Worm (Caenorhabditis elegans) whole organism, late embryonic: ENCODE data around the gene cand-1.
A peak's percentile ranks its signal among the peaks of the same experiment; 100 is the strongest.

Source experiments
- C38D4.7 ChIP-seq: fragments of 200-800 bp; sonication (Bioruptor generic); optimal IDR thresholded peaks from 2 replicates; lab custom pipeline; 2018; ENCODE audit warnings: mild to moderate bottlenecking, missing genetic modification characterization, moderate library complexity, missing compliant biosample characterization
- F13H6.1 ChIP-seq: sonication (generic microtip); optimal IDR thresholded peaks from 2 replicates; lab custom pipeline; 2016; ENCODE audit warnings: missing genetic modification characterization, missing compliant biosample characterization
- K02D7.2 ChIP-seq: sonication (generic microtip); optimal IDR thresholded peaks from 2 replicates; lab custom pipeline; 2017; ENCODE audit warnings: mild to moderate bottlenecking, missing genetic modification characterization, missing compliant biosample characterization
- ahr-1 ChIP-seq: sonication (generic microtip); optimal IDR thresholded peaks from 2 replicates; lab custom pipeline; 2016; ENCODE audit warnings: missing genetic modification characterization, missing compliant biosample characterization
- ama-1 ChIP-seq: fragments of 150-350 bp; optimal IDR thresholded peaks from 2 replicates; lab custom pipeline; 2014
- ceh-18 ChIP-seq: sonication (generic microtip); optimal IDR thresholded peaks from 2 replicates; lab custom pipeline; 2016; ENCODE audit warnings: missing genetic modification characterization, missing compliant biosample characterization
- ceh-19 ChIP-seq: fragments of 200-800 bp; sonication (Bioruptor generic); optimal IDR thresholded peaks from 2 replicates; lab custom pipeline; 2018; ENCODE audit warnings: mild to moderate bottlenecking, missing genetic modification characterization, missing compliant biosample characterization
- ceh-22 ChIP-seq: sonication (generic microtip); optimal IDR thresholded peaks from 2 replicates; lab custom pipeline; 2017; ENCODE audit warnings: missing biosample characterization, missing genetic modification characterization
- ceh-24 ChIP-seq: sonication (generic microtip); optimal IDR thresholded peaks from 2 replicates; lab custom pipeline; 2016; ENCODE audit warnings: mild to moderate bottlenecking, missing genetic modification characterization, missing compliant biosample characterization
- ceh-30 ChIP-seq: fragments of 150-350 bp; optimal IDR thresholded peaks from 2 replicates; lab custom pipeline; 2014; ENCODE audit warnings: missing biosample characterization, missing genetic modification characterization
- ceh-45 ChIP-seq: fragments of 200-800 bp; sonication (Bioruptor generic); IDR thresholded peaks from 2 replicates; pipeline ENCODE4 v1.3.6; 2022; ENCODE audit warnings: missing genetic modification reagents, missing genetic modification characterization, missing compliant biosample characterization
- ceh-9 ChIP-seq: sonication (generic microtip); optimal IDR thresholded peaks from 2 replicates; lab custom pipeline; 2016; ENCODE audit warnings: mild to moderate bottlenecking, missing genetic modification characterization, inconsistent platforms, missing compliant biosample characterization
- che-1 ChIP-seq: sonication (generic microtip); optimal IDR thresholded peaks from 2 replicates; lab custom pipeline; 2016; ENCODE audit warnings: mild to moderate bottlenecking, missing genetic modification characterization, missing compliant biosample characterization
- dmd-4 ChIP-seq: sonication (generic microtip); optimal IDR thresholded peaks from 2 replicates; lab custom pipeline; 2016; ENCODE audit warnings: borderline replicate concordance, missing genetic modification characterization, missing compliant biosample characterization
- dve-1 ChIP-seq: sonication (generic microtip); optimal IDR thresholded peaks from 2 replicates; lab custom pipeline; 2017; ENCODE audit warnings: antibody characterized with exemption, mild to moderate bottlenecking, missing genetic modification characterization, missing compliant biosample characterization
- elt-2 ChIP-seq: sonication (generic microtip); optimal IDR thresholded peaks from 2 replicates; lab custom pipeline; 2016; ENCODE audit warnings: missing genetic modification reagents, missing genetic modification characterization, missing compliant biosample characterization
- hlh-15 ChIP-seq: sonication (generic microtip); optimal IDR thresholded peaks from 2 replicates; lab custom pipeline; 2016; ENCODE audit warnings: missing genetic modification characterization, missing compliant biosample characterization
- hlh-6 ChIP-seq: sonication (generic microtip); optimal IDR thresholded peaks from 2 replicates; lab custom pipeline; 2016; ENCODE audit warnings: missing genotype, missing genetic modification characterization, missing compliant biosample characterization
- hlh-8 ChIP-seq: sonication (generic microtip); optimal IDR thresholded peaks from 2 replicates; lab custom pipeline; 2016; ENCODE audit warnings: missing genotype, missing genetic modification characterization, missing compliant biosample characterization
- lim-6 ChIP-seq: sonication (generic microtip); optimal IDR thresholded peaks from 2 replicates; lab custom pipeline; 2016; ENCODE audit warnings: missing genetic modification characterization, missing compliant biosample characterization
- madf-2 ChIP-seq: sonication (generic microtip); optimal IDR thresholded peaks from 2 replicates; lab custom pipeline; 2017; ENCODE audit warnings: missing genetic modification characterization, missing compliant biosample characterization
- mec-3 ChIP-seq: sonication (generic microtip); optimal IDR thresholded peaks from 2 replicates; lab custom pipeline; 2016; ENCODE audit warnings: borderline replicate concordance, missing genetic modification characterization, missing compliant biosample characterization
- nfya-1 ChIP-seq: sonication (generic microtip); optimal IDR thresholded peaks from 2 replicates; lab custom pipeline; 2017; ENCODE audit warnings: missing genetic modification characterization, mild to moderate bottlenecking, missing compliant biosample characterization, antibody characterized with exemption, moderate library complexity
- npax-4 ChIP-seq: sonication (generic microtip); optimal IDR thresholded peaks from 2 replicates; lab custom pipeline; 2016; ENCODE audit warnings: missing genetic modification characterization, missing compliant biosample characterization
- pag-3 ChIP-seq: sonication (generic microtip); optimal IDR thresholded peaks from 2 replicates; lab custom pipeline; 2016; ENCODE audit warnings: missing compliant biosample characterization, missing genetic modification characterization, borderline replicate concordance
- pat-9 ChIP-seq: fragments of 200-800 bp; sonication (Bioruptor generic); optimal IDR thresholded peaks from 2 replicates; lab custom pipeline; 2018; ENCODE audit warnings: mild to moderate bottlenecking, missing genetic modification characterization, moderate library complexity, missing compliant biosample characterization
- pax-1 ChIP-seq: fragments of 150-350 bp; optimal IDR thresholded peaks from 2 replicates; lab custom pipeline; 2014; ENCODE audit warnings: missing biosample characterization, missing genetic modification characterization
- pros-1 ChIP-seq: fragments of 150-350 bp; optimal IDR thresholded peaks from 2 replicates; lab custom pipeline; 2014; ENCODE audit warnings: missing biosample characterization, missing genetic modification reagents, missing genetic modification characterization
- sdc-2 ChIP-seq: sonication (generic microtip); optimal IDR thresholded peaks from 2 replicates; lab custom pipeline; 2016; ENCODE audit warnings: missing genotype, missing genetic modification characterization, missing compliant biosample characterization
- sox-2 ChIP-seq: fragments of 200-800 bp; sonication (Bioruptor generic); IDR thresholded peaks from 2 replicates; pipeline ENCODE4 v1.3.6; 2022; ENCODE audit warnings: missing genetic modification reagents, missing genetic modification characterization, missing compliant biosample characterization
- sox-4 ChIP-seq: sonication (generic microtip); optimal IDR thresholded peaks from 2 replicates; lab custom pipeline; 2017; ENCODE audit warnings: mild to moderate bottlenecking, missing genetic modification characterization, inconsistent platforms, missing compliant biosample characterization
- tbx-2 ChIP-seq: sonication (generic microtip); optimal IDR thresholded peaks from 2 replicates; lab custom pipeline; 2016; ENCODE audit warnings: missing genetic modification characterization, missing compliant biosample characterization
- tbx-7 ChIP-seq: sonication (generic microtip); optimal IDR thresholded peaks from 2 replicates; lab custom pipeline; 2016; ENCODE audit warnings: missing genotype, missing genetic modification characterization, missing compliant biosample characterization
- unc-3 ChIP-seq, 2 experiments: fragments of 200-800 bp in 1 of 2; sonication (Bioruptor generic) in 1 of 2; sonication (generic microtip) in 1 of 2; conservative IDR thresholded peaks in 1 of 2; optimal IDR thresholded peaks in 1 of 2; 2 replicates each; pipeline versions ENCODE4 v1.3.6 to Lab custom; 2016 to 2022; ENCODE audit warnings: missing compliant biosample characterization in 2 of 2, missing genetic modification characterization in 2 of 2, missing genetic modification reagents in 1 of 2
- ztf-16 ChIP-seq: sonication (generic microtip); optimal IDR thresholded peaks from 2 replicates; lab custom pipeline; 2017; ENCODE audit warnings: missing genetic modification characterization, missing compliant biosample characterization

cand-1 gene

ce11 chrV:16800484-16800883 lies 2.2 kb upstream of the cand-1 start:
- no peak for TF ChIP-seq pax-1
- no peak for TF ChIP-seq sdc-2 (tag; lab: Kevin White, UChicago)
- TF ChIP-seq ceh-24 (tag; lab: Kevin White, UChicago) = no peak
- no peak for TF ChIP-seq F13H6.1 (tag; lab: Kevin White, UChicago)
- no peak for TF ChIP-seq ceh-45 (GFP tag; lab: Robert Waterston, UW)
- TF ChIP-seq ahr-1 = no peak
- TF ChIP-seq dve-1 (tag; lab: Kevin White, UChicago) = no peak
- TF ChIP-seq K02D7.2 = no peak
- TF ChIP-seq pat-9 = no peak
- no peak for TF ChIP-seq madf-2 (tag; lab: Kevin White, UChicago)
- TF ChIP-seq, all 69 proteins: peak for 0

ce11 chrV:16804795-16805194 lies 2.1 kb downstream of the cand-1 start:
- TF ChIP-seq ceh-24 (tag; lab: Kevin White, UChicago) (no peak), mec-3 (tag; lab: Kevin White, UChicago) (no peak), nfya-1 (tag; lab: Kevin White, UChicago) (peak; percentile 60), ceh-19 (GFP tag; lab: Kevin White, UChicago) (no peak), sox-2 (no peak), hlh-6 (tag; lab: Kevin White, UChicago) (no peak), elt-2 (tag; lab: Kevin White, UChicago) (no peak), tbx-7 (no peak), pros-1 (no peak)

- peak; percentile 94 for TF ChIP-seq nfya-1 (tag; lab: Kevin White, UChicago)
- no peak for TF ChIP-seq pros-1
Observed at ce11 chrV:16808168-16808567, 5.5 kb downstream of the cand-1 start.

- no peak for TF ChIP-seq madf-2 (tag; lab: Kevin White, UChicago)
- no peak for TF ChIP-seq ceh-19 (GFP tag; lab: Kevin White, UChicago)
- peak; percentile 83 for TF ChIP-seq nfya-1 (tag; lab: Kevin White, UChicago)
Observed at ce11 chrV:16811841-16812240, 9.2 kb downstream of the cand-1 start.

DNA sequence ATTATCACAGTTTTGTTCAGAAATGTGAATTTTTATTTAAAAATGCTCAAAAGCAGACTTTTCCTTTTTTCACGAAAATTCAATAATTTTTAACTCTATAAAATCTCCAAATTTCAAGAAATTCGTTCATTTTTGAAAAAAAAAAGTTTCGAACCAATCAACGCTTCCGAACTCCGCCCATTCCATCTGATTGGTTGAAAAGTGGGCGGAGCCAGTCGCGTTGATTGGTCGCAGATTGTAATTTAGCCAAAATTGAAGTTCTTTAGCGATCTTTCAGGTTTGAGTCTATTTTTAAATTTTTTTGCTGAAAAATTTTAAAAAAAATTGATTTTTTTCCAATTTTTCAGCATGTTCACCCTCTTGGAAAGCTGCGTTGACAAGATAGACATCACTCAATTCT lies 9.7 kb downstream of the cand-1 start:
- TF ChIP-seq nfya-1 (tag; lab: Kevin White, UChicago) = peak; percentile 95
- TF ChIP-seq ceh-9 (tag; lab: Kevin White, UChicago) = no peak
- TF ChIP-seq npax-4 (tag; lab: Kevin White, UChicago) = no peak
- TF ChIP-seq hlh-15 = no peak
- no peak for TF ChIP-seq C38D4.7 (GFP tag; lab: Kevin White, UChicago)
- no peak for TF ChIP-seq tbx-7
- TF ChIP-seq, all 69 proteins: peak for 1

DNA sequence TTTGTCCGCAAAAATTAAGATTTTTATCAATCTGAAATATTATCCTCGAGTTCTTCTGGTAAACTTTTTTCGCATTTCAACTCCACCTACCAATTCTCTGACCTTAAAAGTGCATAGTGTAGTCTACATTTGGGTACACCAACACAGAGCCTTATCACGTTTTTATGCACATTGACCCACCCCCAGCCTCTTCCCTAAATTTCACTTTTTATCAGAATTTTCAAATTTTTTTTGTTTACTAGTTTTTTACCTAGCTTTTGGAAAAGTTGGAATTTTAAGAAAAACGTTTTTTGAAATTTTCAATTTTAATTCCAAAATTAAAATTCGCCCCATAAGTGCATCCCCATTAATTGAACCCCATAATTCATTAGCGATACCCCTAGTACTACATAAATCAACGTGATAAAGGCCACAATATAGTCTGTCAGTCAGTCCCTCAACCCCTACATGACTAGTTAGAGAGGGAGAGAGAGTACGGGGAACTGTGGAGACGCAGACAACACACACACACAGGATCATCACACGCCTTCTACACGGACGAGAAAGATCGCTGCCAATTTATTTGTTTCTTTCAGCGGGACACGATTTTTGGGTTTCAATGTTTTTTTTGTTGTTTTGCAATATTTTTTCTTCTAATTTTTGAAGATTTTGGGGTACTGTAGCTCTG lies 12.0 kb downstream of the cand-1 start:
- TF ChIP-seq hlh-8 (tag; lab: Kevin White, UChicago) (no peak), unc-3 (GFP tag; conservative IDR thresholded peaks at IDR 0.05; lab: Robert Waterston, UW) (no peak), unc-3 (tag; optimal IDR thresholded peaks at IDR 0.05; lab: Kevin White, UChicago) (no peak), lim-6 (tag; lab: Kevin White, UChicago) (no peak), elt-2 (tag; lab: Kevin White, UChicago) (peak; percentile 35), ceh-30 (tag; lab: Kevin White, UChicago) (no peak), ceh-45 (GFP tag; lab: Robert Waterston, UW) (no peak)

DNA sequence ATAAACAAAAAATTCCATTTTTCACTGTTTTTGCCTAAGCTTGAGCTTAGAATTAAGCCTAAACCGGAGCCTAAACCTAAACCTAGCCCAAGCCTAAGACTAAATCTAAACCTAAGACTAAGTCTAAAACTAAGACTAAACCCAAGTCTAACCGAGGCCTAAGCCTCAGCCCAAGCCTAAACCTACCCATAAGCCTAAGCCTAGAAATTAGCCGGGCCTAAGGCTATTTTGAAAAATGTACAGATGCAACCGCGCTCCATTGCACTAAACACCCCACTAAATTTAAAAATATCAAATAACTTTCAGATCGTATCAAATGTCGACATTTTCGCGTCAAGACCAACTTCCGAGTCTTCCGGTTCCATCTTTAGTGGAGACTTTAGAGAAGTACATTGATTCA lies 12.6 kb downstream of the cand-1 start, which contains the start of gene T20B3.1:
TSS of gene T20B3.1 (plus strand) at position 301 of the 400 bp plus-strand sequence.
- TF ChIP-seq elt-2 (tag; lab: Kevin White, UChicago) (no peak), che-1 (tag; lab: Kevin White, UChicago) (no peak), tbx-7 (no peak), lim-6 (tag; lab: Kevin White, UChicago) (no peak), hlh-8 (tag; lab: Kevin White, UChicago) (no peak), sox-2 (no peak), sox-4 (tag; lab: Kevin White, UChicago) (no peak), hlh-6 (tag; lab: Kevin White, UChicago) (no peak), dmd-4 (no peak), ama-1 (no peak), tbx-2 (tag; lab: Kevin White, UChicago) (no peak), ceh-22 (tag; lab: Kevin White, UChicago) (no peak), ztf-16 (tag; lab: Kevin White, UChicago) (no peak), ceh-18 (tag; lab: Kevin White, UChicago) (no peak), pag-3 (tag; lab: Kevin White, UChicago) (no peak), dve-1 (tag; lab: Kevin White, UChicago) (no peak), mec-3 (tag; lab: Kevin White, UChicago) (no peak), madf-2 (tag; lab: Kevin White, UChicago) (no peak)
- TF ChIP-seq, all 69 proteins: peak for 0
